Worm (Caenorhabditis elegans) whole organism, mixed stage, embryonic: ENCODE results near the gene msp-45.
"Not testable (repeated sequence)": the region's sequence is repeated elsewhere in the genome, so short reads cannot be mapped to it uniquely, and the experiment has no call there.

ENCODE experiments used
- M03D4.4 ChIP-seq: sonication (generic microtip); optimal IDR thresholded peaks from 2 replicates; lab custom pipeline; 2017; ENCODE audit warnings: mild to moderate bottlenecking, missing genetic modification characterization, missing compliant biosample characterization
- bed-3 ChIP-seq: fragments of 200-800 bp; sonication (Bioruptor generic); optimal IDR thresholded peaks from 3 replicates; lab custom pipeline; 2018; ENCODE audit warnings: mild to moderate bottlenecking, missing genetic modification characterization, moderate library complexity, missing compliant biosample characterization
- blmp-1 ChIP-seq: fragments of 150-350 bp; optimal IDR thresholded peaks from 2 replicates; lab custom pipeline; 2014; ENCODE audit warnings: missing biosample characterization, missing genetic modification characterization
- ceh-39 ChIP-seq: fragments of 150-350 bp; optimal IDR thresholded peaks from 2 replicates; lab custom pipeline; 2014; ENCODE audit warnings: missing biosample characterization, missing genetic modification characterization
- ceh-43 ChIP-seq: fragments of 200-800 bp; sonication (Bioruptor generic); optimal IDR thresholded peaks from 2 replicates; lab custom pipeline; 2018; ENCODE audit warnings: mild to moderate bottlenecking, missing genetic modification characterization, moderate library complexity, missing compliant biosample characterization
- ceh-83 ChIP-seq: fragments of 200-800 bp; sonication (Bioruptor generic); optimal IDR thresholded peaks from 2 replicates; lab custom pipeline; 2018; ENCODE audit warnings: mild to moderate bottlenecking, missing genetic modification characterization, missing compliant biosample characterization
- ces-1 ChIP-seq: fragments of 150-350 bp; optimal IDR thresholded peaks from 2 replicates; lab custom pipeline; 2014; ENCODE audit warnings: missing biosample characterization, missing genetic modification reagents, missing genetic modification characterization
- cnd-1 ChIP-seq: fragments of 200-800 bp; sonication (Bioruptor generic); optimal IDR thresholded peaks from 2 replicates; lab custom pipeline; 2018; ENCODE audit warnings: mild to moderate bottlenecking, missing genetic modification characterization, missing compliant biosample characterization
- drap-1 ChIP-seq: fragments of 200-800 bp; sonication (Bioruptor generic); optimal IDR thresholded peaks from 3 replicates; lab custom pipeline; 2018; ENCODE audit warnings: mild to moderate bottlenecking, missing genetic modification characterization, missing compliant biosample characterization
- elt-3 ChIP-seq: fragments of 150-350 bp; optimal IDR thresholded peaks from 2 replicates; lab custom pipeline; 2014; ENCODE audit warnings: missing biosample characterization, missing genetic modification characterization
- flh-1 ChIP-seq: fragments of 200-800 bp; sonication (Bioruptor generic); optimal IDR thresholded peaks from 2 replicates; lab custom pipeline; 2018; ENCODE audit warnings: mild to moderate bottlenecking, missing genetic modification characterization, moderate library complexity, missing compliant biosample characterization
- ham-2 ChIP-seq: fragments of 200-800 bp; sonication (Bioruptor generic); optimal IDR thresholded peaks from 2 replicates; lab custom pipeline; 2018; ENCODE audit warnings: mild to moderate bottlenecking, missing genetic modification characterization, missing compliant biosample characterization
- hlh-1 ChIP-seq: fragments of 150-350 bp; optimal IDR thresholded peaks from 2 replicates; lab custom pipeline; 2014; ENCODE audit warnings: missing biosample characterization, missing genetic modification reagents, missing genetic modification characterization
- lin-13 ChIP-seq: fragments of 150-350 bp; optimal IDR thresholded peaks from 2 replicates; lab custom pipeline; 2014; ENCODE audit warnings: missing biosample characterization, missing genetic modification characterization
- lin-32 ChIP-seq: fragments of 200-800 bp; sonication (Bioruptor generic); optimal IDR thresholded peaks from 2 replicates; lab custom pipeline; 2018; ENCODE audit warnings: mild to moderate bottlenecking, missing genetic modification characterization, missing compliant biosample characterization
- lsy-2 ChIP-seq: fragments of 150-350 bp; optimal IDR thresholded peaks from 2 replicates; lab custom pipeline; 2014; ENCODE audit warnings: missing biosample characterization, missing genetic modification characterization
- mab-5 ChIP-seq: fragments of 150-350 bp; optimal IDR thresholded peaks from 2 replicates; lab custom pipeline; 2014; ENCODE audit warnings: missing biosample characterization, missing genetic modification characterization
- mep-1 ChIP-seq: fragments of 150-350 bp; optimal IDR thresholded peaks from 2 replicates; lab custom pipeline; 2017; ENCODE audit warnings: missing biosample characterization, missing genetic modification reagents, missing genetic modification characterization, inconsistent platforms
- mls-2 ChIP-seq: sonication (generic microtip); optimal IDR thresholded peaks from 2 replicates; lab custom pipeline; 2016; ENCODE audit warnings: mild to moderate bottlenecking, missing genetic modification characterization, moderate library complexity, missing compliant biosample characterization
- nhr-12 ChIP-seq: fragments of 150-350 bp; optimal IDR thresholded peaks from 2 replicates; lab custom pipeline; 2014; ENCODE audit warnings: missing biosample characterization, missing genetic modification characterization
- nhr-2 ChIP-seq: fragments of 150-350 bp; optimal IDR thresholded peaks from 2 replicates; lab custom pipeline; 2014; ENCODE audit warnings: missing biosample characterization, missing genetic modification characterization
- nhr-237 ChIP-seq: fragments of 150-350 bp; optimal IDR thresholded peaks from 2 replicates; lab custom pipeline; 2014; ENCODE audit warnings: missing biosample characterization, missing genetic modification characterization
- nhr-28 ChIP-seq: fragments of 150-350 bp; optimal IDR thresholded peaks from 2 replicates; lab custom pipeline; 2014; ENCODE audit warnings: missing biosample characterization, missing genetic modification characterization
- nhr-76 ChIP-seq: sonication (generic microtip); optimal IDR thresholded peaks from 2 replicates; lab custom pipeline; 2017; ENCODE audit warnings: missing biosample characterization, missing genetic modification characterization
- pha-4 ChIP-seq: fragments of 150-350 bp; optimal IDR thresholded peaks from 2 replicates; lab custom pipeline; 2018; ENCODE audit warnings: missing biosample characterization, missing genetic modification reagents, missing genetic modification characterization
- snpc-4 ChIP-seq: fragments of 150-350 bp; optimal IDR thresholded peaks from 2 replicates; lab custom pipeline; 2014; ENCODE audit warnings: missing biosample characterization, missing genetic modification characterization
- sptf-1 ChIP-seq: sonication (generic microtip); optimal IDR thresholded peaks from 2 replicates; lab custom pipeline; 2017; ENCODE audit warnings: mild to moderate bottlenecking, missing genetic modification characterization, moderate library complexity, missing compliant biosample characterization
- tbx-8 ChIP-seq: fragments of 200-800 bp; sonication (Bioruptor generic); optimal IDR thresholded peaks from 2 replicates; lab custom pipeline; 2018; ENCODE audit warnings: mild to moderate bottlenecking, missing genetic modification characterization, moderate library complexity, missing compliant biosample characterization
- unc-120 ChIP-seq: sonication (generic microtip); optimal IDR thresholded peaks from 2 replicates; lab custom pipeline; 2017; ENCODE audit warnings: missing genetic modification characterization, missing compliant biosample characterization; ENCODE audit not compliant: poor library complexity, severe bottlenecking
- unc-62 ChIP-seq: fragments of 150-350 bp; optimal IDR thresholded peaks from 2 replicates; lab custom pipeline; 2014; ENCODE audit warnings: missing biosample characterization, missing genetic modification reagents, missing genetic modification characterization
- zip-8 ChIP-seq: fragments of 150-350 bp; optimal IDR thresholded peaks from 2 replicates; lab custom pipeline; 2014; ENCODE audit warnings: missing biosample characterization, missing genetic modification characterization
- ztf-11 ChIP-seq: fragments of 150-350 bp; optimal IDR thresholded peaks from 2 replicates; lab custom pipeline; 2014; ENCODE audit warnings: missing biosample characterization, missing genetic modification characterization

msp-45 gene

ce11 chrII:5163283-5163682, 6.4 kb upstream of the msp-45 start, which contains the start of gene srb-5:
srb-5 (minus strand) TSS chrII:5163383.
- TF ChIP-seq ham-2 (GFP tag; lab: Kevin White, UChicago) = no peak
- TF ChIP-seq nhr-237 (tag; lab: Kevin White, UChicago) = no peak
- TF ChIP-seq mep-1 = no peak
- no peak for TF ChIP-seq lin-13
- no peak for TF ChIP-seq flh-1 (GFP tag; lab: Kevin White, UChicago)
- TF ChIP-seq zip-8 = no peak
- no peak for TF ChIP-seq cnd-1 (tag; lab: Kevin White, UChicago)
- no peak for TF ChIP-seq pha-4 (tag; lab: Kevin White, UChicago)
- TF ChIP-seq lsy-2 (tag; lab: Kevin White, UChicago) = no peak
- no peak for TF ChIP-seq sptf-1 (tag; lab: Kevin White, UChicago)
- TF ChIP-seq nhr-2 (tag; lab: Kevin White, UChicago) = no peak
- no peak for TF ChIP-seq ces-1
- TF ChIP-seq unc-120 (tag; lab: Kevin White, UChicago) = no peak
- no peak for TF ChIP-seq blmp-1
- no peak for TF ChIP-seq ztf-11
- TF ChIP-seq tbx-8 = no peak

ce11 chrII:5161102-5161501, 4.2 kb upstream of the msp-45 start, which contains the start of gene C27D6.11:
C27D6.11 (minus strand) TSS chrII:5161202.
- TF ChIP-seq ztf-11 (no peak), zip-8 (no peak), hlh-1 (no peak), M03D4.4 (no peak), lin-13 (no peak), ham-2 (GFP tag; lab: Kevin White, UChicago) (no peak), cnd-1 (tag; lab: Kevin White, UChicago) (no peak), ceh-83 (GFP tag; lab: Kevin White, UChicago) (no peak), ceh-39 (tag; lab: Kevin White, UChicago) (no peak), nhr-2 (tag; lab: Kevin White, UChicago) (no peak), drap-1 (GFP tag; lab: Kevin White, UChicago) (no peak), nhr-12 (tag; lab: Kevin White, UChicago) (no peak), tbx-8 (no peak), nhr-237 (tag; lab: Kevin White, UChicago) (no peak), elt-3 (tag; lab: Kevin White, UChicago) (no peak), snpc-4 (no peak), blmp-1 (no peak), mls-2 (tag; lab: Kevin White, UChicago) (no peak), mep-1 (no peak)

- not testable (repeated sequence) for TF ChIP-seq ceh-83 (GFP tag; lab: Kevin White, UChicago); drap-1 (GFP tag; lab: Kevin White, UChicago); lsy-2 (tag; lab: Kevin White, UChicago)
- TF ChIP-seq, all 35 proteins: peak for 0; not testable (repeated sequence) for 35
Measured at ce11 chrII:5158774-5159173, 1.9 kb upstream of the msp-45 start, which contains the start of gene F58A6.9. F58A6.9 (minus strand) TSS chrII:5158874.

- TF ChIP-seq ceh-43 (GFP tag; lab: Kevin White, UChicago) (no peak), hlh-1 (no peak), ztf-11 (no peak), unc-62 (GFP tag; lab: Kevin White, UChicago) (no peak), flh-1 (GFP tag; lab: Kevin White, UChicago) (no peak)
- TF ChIP-seq, all 35 proteins: peak for 0
Measured at ce11 chrII:5157525-5157924, 642 bp upstream of the msp-45 start, which contains the start of gene srb-13. srb-13 (minus strand) TSS chrII:5157625.

- TF ChIP-seq ceh-39 (tag; lab: Kevin White, UChicago) (no peak), elt-3 (tag; lab: Kevin White, UChicago) (no peak)
Measured at ce11 chrII:5154540-5154939, 2.3 kb downstream of the msp-45 start, which contains the start of gene srb-12. srb-12 (minus strand) TSS chrII:5154640.

ce11 chrII:5150829-5151228, 6.1 kb downstream of the msp-45 start, which contains the start of gene srb-16:
srb-16 (minus strand) TSS chrII:5150929.
- TF ChIP-seq zip-8 = no peak
- no peak for TF ChIP-seq mab-5
- TF ChIP-seq cnd-1 (tag; lab: Kevin White, UChicago) = no peak
- TF ChIP-seq unc-62 (GFP tag; lab: Kevin White, UChicago) = no peak
- TF ChIP-seq bed-3 (GFP tag; lab: Kevin White, UChicago) = no peak
- TF ChIP-seq ceh-39 (tag; lab: Kevin White, UChicago) = no peak
- no peak for TF ChIP-seq nhr-76 (tag; lab: Kevin White, UChicago)
- no peak for TF ChIP-seq nhr-12 (tag; lab: Kevin White, UChicago)
- TF ChIP-seq drap-1 (GFP tag; lab: Kevin White, UChicago) = no peak
- no peak for TF ChIP-seq ces-1
- TF ChIP-seq lin-32 (GFP tag; lab: Kevin White, UChicago) = no peak
- no peak for TF ChIP-seq lin-13
- TF ChIP-seq pha-4 (tag; lab: Kevin White, UChicago) = no peak
- TF ChIP-seq ham-2 (GFP tag; lab: Kevin White, UChicago) = no peak
- TF ChIP-seq ztf-11 = no peak
- no peak for TF ChIP-seq snpc-4
- TF ChIP-seq nhr-28 (tag; lab: Kevin White, UChicago) = no peak
- TF ChIP-seq tbx-8 = no peak
- no peak for TF ChIP-seq nhr-237 (tag; lab: Kevin White, UChicago)
